Worm (Caenorhabditis elegans): ENCODE measurements around the gene R53.8.

R53.8 gene

DNA sequence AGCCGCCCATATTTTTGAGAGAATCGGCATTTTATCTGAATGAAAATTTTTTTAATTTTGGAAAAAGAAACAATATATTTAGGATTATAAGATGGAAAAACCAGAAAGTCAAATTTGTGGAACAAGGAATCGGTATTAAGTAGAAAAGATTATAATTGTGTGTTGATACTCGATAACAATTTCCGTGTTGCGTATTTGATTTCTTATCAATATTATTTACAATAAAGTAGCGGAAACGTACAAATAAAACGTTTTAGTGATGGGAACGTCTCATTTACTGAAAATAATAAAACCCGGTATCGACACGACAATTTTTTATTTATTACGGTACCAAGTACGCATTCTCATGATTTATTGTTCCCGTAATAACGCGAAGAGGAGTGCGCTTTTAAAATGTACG, 39.6 kb upstream of the R53.8 start, which contains the start of gene C05C10.3 (continued):
- TF ChIP-seq Y105C5A.15 (GFP tag; IDR thresholded peaks at IDR 0.05), result no peak
- TF ChIP-seq pqm-1 (tag; optimal IDR thresholded peaks at IDR 0.05), result peak; percentile 7

DNA sequence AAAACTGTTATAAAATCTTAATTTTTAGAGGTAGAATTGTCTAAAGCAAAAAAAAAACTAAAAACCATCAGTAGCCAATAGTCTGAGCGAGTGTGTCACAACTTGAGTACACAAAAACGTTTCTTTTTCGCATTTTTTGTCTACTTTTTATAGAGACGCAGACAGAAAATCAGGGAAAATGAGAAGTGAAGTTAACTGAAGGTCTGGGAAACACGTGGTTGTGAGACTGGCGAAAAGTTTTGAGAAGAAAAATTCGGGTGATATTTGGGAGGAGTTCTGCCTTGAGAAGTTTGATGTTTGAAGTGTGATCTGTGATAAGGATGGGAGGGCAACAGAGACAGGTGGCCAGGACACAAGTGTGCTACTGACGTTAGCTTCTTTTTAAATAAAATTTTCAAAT, 38.9 kb upstream of the R53.8 start:
- TF ChIP-seq hif-1 (tag; optimal IDR thresholded peaks at IDR 0.05) (peak in 1 of 2 experiments; percentile 53), nhr-10 (tag; optimal IDR thresholded peaks at IDR 0.05) (peak; percentile 97), ztf-11 (tag; optimal IDR thresholded peaks at IDR 0.05) (no peak), F26F4.8 (GFP tag; conservative IDR thresholded peaks at IDR 0.05) (no peak), daf-12 (tag; optimal IDR thresholded peaks at IDR 0.05) (no peak), sdz-12 (GFP tag; optimal IDR thresholded peaks at IDR 0.05) (no peak), nhr-48 (tag; optimal IDR thresholded peaks at IDR 0.05) (peak; percentile 91), tra-1 (GFP tag; IDR thresholded peaks at IDR 0.05) (peak; percentile 84), mxl-3 (GFP tag; optimal IDR thresholded peaks at IDR 0.05) (peak; percentile 100), hlh-11 (tag; optimal IDR thresholded peaks at IDR 0.05) (peak; percentile 94), lin-29 (GFP tag; IDR thresholded peaks at IDR 0.05) (0 out of 2 replicates have a peak, but pooled peaks have one; percentile 14), unc-62 (GFP tag; optimal IDR thresholded peaks at IDR 0.05 in 1 of 2) (peak in 1 of 2 experiments; percentile 64), unc-62 (tag; optimal IDR thresholded peaks at IDR 0.05) (no peak), zip-2 (tag; optimal IDR thresholded peaks at IDR 0.05) (peak; percentile 8), ceh-32 (tag; optimal IDR thresholded peaks at IDR 0.05; ENCODE audit: poor library complexity) (no peak), mes-2 (tag; optimal IDR thresholded peaks at IDR 0.05; ENCODE audit: poor library complexity, severe bottlenecking) (peak; percentile 48), nhr-76 (tag; optimal IDR thresholded peaks at IDR 0.05) (no peak), nhr-237 (tag; optimal IDR thresholded peaks at IDR 0.05) (no peak), Y48G9A.11 (GFP tag; IDR thresholded peaks at IDR 0.05) (no peak), ceh-62 (tag; optimal IDR thresholded peaks at IDR 0.05) (no peak), aly-2 (tag; optimal IDR thresholded peaks at IDR 0.05) (no peak), cey-2 (tag; optimal IDR thresholded peaks at IDR 0.05; ENCODE audit: borderline replicate concordance, insufficient read depth) (peak; percentile 91), nhr-77 (tag; optimal IDR thresholded peaks at IDR 0.05) (peak; percentile 65), set-16 (GFP tag; IDR thresholded peaks at IDR 0.05) (no peak), php-3 (GFP tag; IDR thresholded peaks at IDR 0.05) (peak; percentile 46; the same call in 1 of the 2 replicates), lin-13 (GFP tag; optimal IDR thresholded peaks at IDR 0.05) (peak; percentile 75), attf-4 (tag; optimal IDR thresholded peaks at IDR 0.05) (no peak), zip-11 (GFP tag; IDR thresholded peaks at IDR 0.05) (no peak), lin-15B (tag; optimal IDR thresholded peaks at IDR 0.05) (no peak), fkh-10 (GFP tag; optimal IDR thresholded peaks at IDR 0.05) (no peak), fos-1 (tag; optimal IDR thresholded peaks at IDR 0.05) (no peak), nhr-6 (tag; optimal IDR thresholded peaks at IDR 0.05) (peak; percentile 12), dmd-9 (GFP tag; IDR thresholded peaks at IDR 0.05) (no peak), egl-43 (GFP tag; IDR thresholded peaks at IDR 0.05) (no peak), ceh-44 (GFP tag; IDR thresholded peaks at IDR 0.05) (no peak), dve-1 (tag; optimal IDR thresholded peaks at IDR 0.05; ENCODE audit: insufficient read depth) (peak; percentile 92), hmg-1.1 (GFP tag; IDR thresholded peaks at IDR 0.05) (peak; percentile 53; the same call in 1 of the 2 replicates), duxl-1 (tag; optimal IDR thresholded peaks at IDR 0.05; ENCODE audit: poor library complexity) (no peak), T20F7.1 (GFP tag; optimal IDR thresholded peaks at IDR 0.05) (peak; percentile 76), jun-1 (tag; optimal IDR thresholded peaks at IDR 0.05) (no peak), F37D6.2 (tag; optimal IDR thresholded peaks at IDR 0.05) (no peak), ceh-82 (tag; optimal IDR thresholded peaks at IDR 0.05) (no peak), nhr-102 (tag; optimal IDR thresholded peaks at IDR 0.05) (peak; percentile 73), unc-130 (GFP tag; optimal IDR thresholded peaks at IDR 0.05) (peak; percentile 13), daf-16 (GFP tag; optimal IDR thresholded peaks at IDR 0.05) (peak in 1 of 2 experiments; percentile 19), daf-16 (tag; optimal IDR thresholded peaks at IDR 0.05) (peak; percentile 85), nhr-111 (GFP tag; optimal IDR thresholded peaks at IDR 0.05) (no peak), ama-1 (optimal IDR thresholded peaks at IDR 0.05) (peak; percentile 90)

All from whole organism, L4 larva.